Fruit fly (Drosophila melanogaster): Measurements from ENCODE around the gene Ugt305A1.

- TF ChIP-seq CG8478 (optimal IDR thresholded peaks at IDR 0.05) (no peak), CTCF (optimal IDR thresholded peaks at IDR 0.05) (no peak)
Measured at dm6 chr3L:4108072-4108843, 48.7 kb downstream of the Ugt305A1 start, which contains the start of gene Ack.

Data from S2 (cell line).